Fruit fly (Drosophila melanogaster): ENCODE results near the gene trc.

- peak; percentile 73 for TF ChIP-seq ey (GFP tag; optimal IDR thresholded peaks at IDR 0.05)
- no peak for TF ChIP-seq tai (GFP tag; optimal IDR thresholded peaks at IDR 0.05)
- peak; percentile 83 for TF ChIP-seq fru (GFP tag; optimal IDR thresholded peaks at IDR 0.05)
- peak; percentile 49 for TF ChIP-seq sv (GFP tag; optimal IDR thresholded peaks at IDR 0.05)
- TF ChIP-seq foxo (GFP tag; optimal IDR thresholded peaks at IDR 0.05) = peak in 1 of 2 experiments; percentile 80
- TF ChIP-seq psq (GFP tag; optimal IDR thresholded peaks at IDR 0.05) = peak; percentile 71
- peak; percentile 77 for TF ChIP-seq Sp1 (GFP tag; optimal IDR thresholded peaks at IDR 0.05)
- no peak for TF ChIP-seq CG32264 (GFP tag; optimal IDR thresholded peaks at IDR 0.05)
- TF ChIP-seq Abd-B (GFP tag; optimal IDR thresholded peaks at IDR 0.05) = no peak
- no peak for TF ChIP-seq lola (GFP tag; optimal IDR thresholded peaks at IDR 0.05)
- no peak for TF ChIP-seq pan (optimal IDR thresholded peaks at IDR 0.05)
- peak; percentile 21 for TF ChIP-seq CrebA (GFP tag; optimal IDR thresholded peaks at IDR 0.05; ENCODE audit: borderline replicate concordance)
- TF ChIP-seq Hr83 (GFP tag; optimal IDR thresholded peaks at IDR 0.05; ENCODE audit: poor library complexity, severe bottlenecking) = peak; percentile 46
Observed at dm6 chr3L:19790929-19791687, 43.0 kb downstream of the trc start.
